Worm (Caenorhabditis elegans) whole organism, midembryonic: ENCODE measurements around the gene nex-4.

ENCODE experiments used
- flt-1 ChIP-seq: fragments of 200-800 bp; sonication (Bioruptor generic); IDR thresholded peaks from 2 replicates; pipeline ENCODE4 v1.3.6; 2022; ENCODE audit warnings: missing genetic modification characterization, missing compliant biosample characterization
- klf-2 ChIP-seq: fragments of 200-800 bp; sonication (Bioruptor generic); conservative IDR thresholded peaks from 2 replicates; pipeline ENCODE4 v1.3.6; 2022; ENCODE audit warnings: missing genetic modification reagents, missing genetic modification characterization, missing compliant biosample characterization
- med-1 ChIP-seq: sonication (generic microtip); optimal IDR thresholded peaks from 2 replicates; lab custom pipeline; 2017; ENCODE audit warnings: missing genetic modification characterization, mild to moderate bottlenecking, missing compliant biosample characterization, antibody characterized with exemption, missing genetic modification reagents; ENCODE audit not compliant: insufficient read depth
- ref-1 ChIP-seq: fragments of 200-800 bp; sonication (Bioruptor generic); conservative IDR thresholded peaks from 2 replicates; pipeline ENCODE4 v1.3.6; 2022; ENCODE audit warnings: missing genetic modification reagents, missing genetic modification characterization, missing compliant biosample characterization
- ztf-23 ChIP-seq: fragments of 200-800 bp; sonication (Bioruptor generic); IDR thresholded peaks from 2 replicates; pipeline ENCODE4 v1.3.6; 2022; ENCODE audit warnings: missing genetic modification reagents, missing genetic modification characterization, missing compliant biosample characterization

ce11 chrV:4864330-4864729, 13.1 kb downstream of the nex-4 start:
- TF ChIP-seq med-1 (GFP tag; lab: Kevin White, UChicago) (no peak), flt-1 (GFP tag; lab: Robert Waterston, UW) (no peak), ztf-23 (no peak), ref-1 (GFP tag; lab: Robert Waterston, UW) (no peak), klf-2 (no peak)
